Worm (Caenorhabditis elegans): ENCODE data around the gene chmp-7.

chmp-7 gene

DNA sequence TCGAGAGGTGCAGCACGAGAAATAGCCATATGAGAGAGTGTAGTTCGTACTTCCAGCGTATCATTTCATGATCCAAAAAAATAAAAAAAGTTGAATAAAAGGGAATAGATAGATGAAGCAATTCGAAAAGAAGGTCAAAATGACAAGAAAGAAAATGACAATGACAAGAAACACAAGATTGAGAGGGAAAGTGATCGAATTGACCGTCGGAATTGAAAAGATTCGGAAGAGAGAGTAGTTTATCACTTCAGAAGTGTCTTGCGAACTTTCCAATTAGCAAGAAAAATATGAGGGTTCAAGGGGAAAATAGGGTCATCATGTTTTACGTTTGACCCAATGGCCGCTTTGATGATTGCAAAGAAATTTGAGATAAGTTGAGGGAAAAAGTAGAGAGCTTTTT, 35.1 kb upstream of the chmp-7 start, which contains the start of gene dep-1:
dep-1 (minus strand) TSS at position 95 of the 400 bp plus-strand sequence.
- peak; percentile 7 for TF ChIP-seq nhr-25 (tag; optimal IDR thresholded peaks at IDR 0.05)
- peak; percentile 57 for TF ChIP-seq nhr-23 (tag; optimal IDR thresholded peaks at IDR 0.05)
- TF ChIP-seq lsy-12 (tag; optimal IDR thresholded peaks at IDR 0.05): no peak
- TF ChIP-seq fkh-10 (GFP tag; optimal IDR thresholded peaks at IDR 0.05): no peak
- no peak for TF ChIP-seq jun-1 (tag; optimal IDR thresholded peaks at IDR 0.05)
- TF ChIP-seq unc-62 (GFP tag; optimal IDR thresholded peaks at IDR 0.05): no peak
- TF ChIP-seq nhr-76 (tag; optimal IDR thresholded peaks at IDR 0.05): no peak
- no peak for TF ChIP-seq ceh-16 (tag; optimal IDR thresholded peaks at IDR 0.05)
- no peak for TF ChIP-seq sea-2 (GFP tag; optimal IDR thresholded peaks at IDR 0.05)
- no peak for TF ChIP-seq egl-5 (tag; optimal IDR thresholded peaks at IDR 0.05)
- no peak for TF ChIP-seq nhr-77 (tag; optimal IDR thresholded peaks at IDR 0.05)

DNA sequence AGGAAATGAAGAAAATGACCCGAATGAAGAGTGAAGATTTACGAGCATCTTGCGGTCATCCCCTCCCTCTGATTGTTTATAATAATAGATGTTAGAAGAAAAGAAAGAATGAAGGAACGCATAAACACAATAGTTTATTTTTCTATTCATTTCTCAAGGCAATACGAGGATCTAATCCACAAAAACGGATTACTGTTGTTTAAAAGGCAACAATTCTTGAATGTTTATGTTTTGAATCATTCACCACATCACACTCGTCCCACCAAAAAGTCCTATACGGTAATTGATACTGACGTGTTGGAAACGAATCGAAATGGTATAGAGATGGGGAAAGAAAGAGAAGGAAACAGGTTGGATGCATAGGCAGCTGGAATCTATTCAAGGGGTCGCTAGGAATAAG, 33.1 kb upstream of the chmp-7 start:
- no peak for TF ChIP-seq hmg-11 (tag; optimal IDR thresholded peaks at IDR 0.05)
- TF ChIP-seq R02D3.7 (tag; optimal IDR thresholded peaks at IDR 0.05): no peak
- no peak for TF ChIP-seq unc-62 (GFP tag; optimal IDR thresholded peaks at IDR 0.05)
- TF ChIP-seq lsy-12 (tag; optimal IDR thresholded peaks at IDR 0.05): no peak
- no peak for TF ChIP-seq nhr-25 (tag; optimal IDR thresholded peaks at IDR 0.05)
- TF ChIP-seq lin-15B (tag; optimal IDR thresholded peaks at IDR 0.05): no peak
- no peak for TF ChIP-seq ceh-16 (tag; optimal IDR thresholded peaks at IDR 0.05)
- TF ChIP-seq nhr-12 (tag; optimal IDR thresholded peaks at IDR 0.05): no peak
- TF ChIP-seq fos-1 (tag; optimal IDR thresholded peaks at IDR 0.05): no peak
- TF ChIP-seq nhr-28 (tag; optimal IDR thresholded peaks at IDR 0.05): no peak
- TF ChIP-seq nhr-237 (tag; optimal IDR thresholded peaks at IDR 0.05): no peak
- no peak for TF ChIP-seq zag-1 (tag; optimal IDR thresholded peaks at IDR 0.05)
- no peak for TF ChIP-seq nhr-11 (tag; optimal IDR thresholded peaks at IDR 0.05)
- TF ChIP-seq lin-39 (tag; optimal IDR thresholded peaks at IDR 0.05): no peak
- TF ChIP-seq elt-2 (tag; optimal IDR thresholded peaks at IDR 0.05): no peak
- no peak for TF ChIP-seq fkh-2 (tag; optimal IDR thresholded peaks at IDR 0.05)
- TF ChIP-seq nfya-1 (tag; optimal IDR thresholded peaks at IDR 0.05; ENCODE audit: insufficient read depth): no peak
- TF ChIP-seq fkh-10 (GFP tag; optimal IDR thresholded peaks at IDR 0.05): no peak
- no peak for TF ChIP-seq nhr-43 (tag; optimal IDR thresholded peaks at IDR 0.05; ENCODE audit: poor library complexity, severe bottlenecking)
- no peak for TF ChIP-seq unc-39 (tag; optimal IDR thresholded peaks at IDR 0.05)

DNA sequence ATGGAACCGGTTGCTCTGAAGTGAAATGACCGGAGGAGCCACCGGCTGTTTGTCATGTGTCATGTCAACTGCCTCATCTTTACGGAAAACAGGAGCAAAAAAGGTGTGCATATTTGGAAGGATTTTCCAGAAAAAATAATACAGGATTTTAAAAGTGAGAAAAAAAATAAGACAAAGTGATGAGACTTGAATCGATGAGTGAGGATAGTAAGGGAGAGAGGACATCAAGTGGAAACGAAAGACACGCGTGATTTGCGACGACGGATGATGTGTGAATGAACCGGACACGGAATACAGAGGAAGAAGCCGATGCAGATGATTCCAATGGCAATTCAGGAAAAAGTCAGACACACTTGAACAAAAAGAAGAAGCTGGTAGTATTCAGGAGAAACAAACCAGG, 30.5 kb upstream of the chmp-7 start:
- TF ChIP-seq unc-39 (tag; optimal IDR thresholded peaks at IDR 0.05): no peak
- no peak for TF ChIP-seq nhr-43 (tag; optimal IDR thresholded peaks at IDR 0.05; ENCODE audit: poor library complexity, severe bottlenecking)
- TF ChIP-seq ceh-9 (tag; optimal IDR thresholded peaks at IDR 0.05): no peak
- no peak for TF ChIP-seq zag-1 (tag; optimal IDR thresholded peaks at IDR 0.05)
- TF ChIP-seq mdl-1 (tag; optimal IDR thresholded peaks at IDR 0.05): no peak
- TF ChIP-seq elt-2 (tag; optimal IDR thresholded peaks at IDR 0.05): no peak
- TF ChIP-seq lin-15B (tag; optimal IDR thresholded peaks at IDR 0.05): no peak
- no peak for TF ChIP-seq nhr-77 (tag; optimal IDR thresholded peaks at IDR 0.05)
- no peak for TF ChIP-seq pha-4 (tag; optimal IDR thresholded peaks at IDR 0.05)
- no peak for TF ChIP-seq fkh-10 (GFP tag; optimal IDR thresholded peaks at IDR 0.05)

DNA sequence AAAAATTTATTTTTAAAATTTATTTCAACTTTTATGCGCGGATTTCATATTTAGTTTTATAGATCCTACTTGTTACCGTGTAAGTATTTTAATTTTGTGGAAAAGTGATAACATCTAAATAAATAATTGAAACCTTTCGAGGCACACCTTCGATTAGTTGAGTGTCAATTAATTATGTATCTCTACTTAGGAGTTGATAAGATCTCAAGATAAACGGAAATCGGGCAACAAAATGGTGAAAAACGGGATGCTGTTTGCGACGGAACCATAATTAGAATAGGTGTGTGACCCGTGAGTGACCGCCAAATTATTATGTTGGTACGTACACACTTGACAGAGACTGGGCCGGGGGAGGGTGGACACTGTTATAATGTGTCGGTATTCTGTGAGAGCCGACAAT, 28.4 kb upstream of the chmp-7 start:
- TF ChIP-seq lin-15B (tag; optimal IDR thresholded peaks at IDR 0.05) (no peak), ama-1 (optimal IDR thresholded peaks at IDR 0.05) (peak; percentile 21), nhr-67 (tag; optimal IDR thresholded peaks at IDR 0.05) (no peak)

- TF ChIP-seq nhr-25 (tag; optimal IDR thresholded peaks at IDR 0.05) (no peak), tbx-2 (tag; optimal IDR thresholded peaks at IDR 0.05) (no peak), nhr-23 (tag; optimal IDR thresholded peaks at IDR 0.05) (peak; percentile 24), lin-39 (tag; optimal IDR thresholded peaks at IDR 0.05) (no peak), nhr-237 (tag; optimal IDR thresholded peaks at IDR 0.05) (no peak), egl-27 (tag; optimal IDR thresholded peaks at IDR 0.05) (no peak), nhr-11 (tag; optimal IDR thresholded peaks at IDR 0.05) (no peak), pha-4 (tag; optimal IDR thresholded peaks at IDR 0.05) (no peak), ceh-9 (tag; optimal IDR thresholded peaks at IDR 0.05) (no peak), nfya-1 (tag; optimal IDR thresholded peaks at IDR 0.05; ENCODE audit: insufficient read depth) (no peak), hmg-11 (tag; optimal IDR thresholded peaks at IDR 0.05) (no peak), elt-3 (tag; optimal IDR thresholded peaks at IDR 0.05) (peak in 2 of 3 experiments; percentile 83 to 93), unc-39 (tag; optimal IDR thresholded peaks at IDR 0.05) (no peak), nhr-43 (tag; optimal IDR thresholded peaks at IDR 0.05; ENCODE audit: poor library complexity, severe bottlenecking) (peak; percentile 35), ama-1 (optimal IDR thresholded peaks at IDR 0.05) (no peak)
Observed at ce11 chrII:9028096-9028495, 26.7 kb upstream of the chmp-7 start.
